Worm (Caenorhabditis elegans): ENCODE data around the gene spig-5.
"Not testable (repeated sequence)": the region's sequence is repeated elsewhere in the genome, so short reads cannot be mapped to it uniquely, and the experiment has no call there.

spig-5 gene

DNA sequence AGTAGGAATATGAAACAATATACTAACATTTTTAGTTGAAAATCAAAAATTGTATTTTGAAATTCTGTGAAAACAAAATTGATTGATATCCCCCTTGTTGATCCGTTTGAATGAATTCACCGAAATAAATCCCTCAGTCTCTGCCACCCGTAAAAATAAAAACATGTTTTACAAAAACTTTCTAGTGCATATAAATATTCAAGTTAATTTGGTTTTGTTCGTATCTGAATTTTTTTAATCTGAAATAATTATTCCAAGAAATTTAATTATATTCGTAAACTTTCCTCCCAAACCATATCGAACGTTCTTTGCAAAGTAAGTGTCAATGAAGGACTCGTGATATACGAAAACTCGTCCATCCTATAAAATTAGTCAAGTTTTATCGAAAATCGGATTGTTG lies 35.2 kb upstream of the spig-5 start, which contains the start of gene F40G12.6:
Gene F40G12.6 (minus strand): TSS at position 101 of the 400 bp plus-strand sequence.
- TF ChIP-seq hmg-11 (tag; optimal IDR thresholded peaks at IDR 0.05) (no peak), unc-39 (tag; optimal IDR thresholded peaks at IDR 0.05) (no peak), nhr-23 (tag; optimal IDR thresholded peaks at IDR 0.05) (no peak)

- not testable (repeated sequence) for TF ChIP-seq ztf-11 (tag; optimal IDR thresholded peaks at IDR 0.05); R02D3.7 (tag; optimal IDR thresholded peaks at IDR 0.05); fkh-10 (GFP tag; optimal IDR thresholded peaks at IDR 0.05)
Observed at ce11 chrV:14274268-14274667, 34.0 kb upstream of the spig-5 start, which contains the start of gene F40G12.7. TSS of gene F40G12.7 (plus strand) at chrV:14274568.

- TF ChIP-seq nfya-1 (tag; optimal IDR thresholded peaks at IDR 0.05; ENCODE audit: insufficient read depth) (no peak), daf-12 (tag; optimal IDR thresholded peaks at IDR 0.05) (no peak)
Observed at ce11 chrV:14279777-14280176, 28.5 kb upstream of the spig-5 start, which contains the start of gene srt-33. TSS of gene srt-33 (minus strand) at chrV:14279877.

ce11 chrV:14282222-14282709 lies 26.0 kb upstream of the spig-5 start, which contains the start of the genes srt-74 and F40G12.9:
TSS of gene srt-74 (minus strand) at chrV:14282322.
TSS of gene F40G12.9 (plus strand) at chrV:14282659.
- no peak for TF ChIP-seq mml-1 (tag; optimal IDR thresholded peaks at IDR 0.05)
- TF ChIP-seq pqm-1 (tag; optimal IDR thresholded peaks at IDR 0.05), result no peak
- TF ChIP-seq unc-39 (tag; optimal IDR thresholded peaks at IDR 0.05), result no peak
- no peak for TF ChIP-seq elt-3 (tag; optimal IDR thresholded peaks at IDR 0.05)
- no peak for TF ChIP-seq lsy-12 (tag; optimal IDR thresholded peaks at IDR 0.05)
- TF ChIP-seq ceh-9 (tag; optimal IDR thresholded peaks at IDR 0.05), result no peak
- TF ChIP-seq pha-4 (tag; optimal IDR thresholded peaks at IDR 0.05), result no peak
- TF ChIP-seq hmg-11 (tag; optimal IDR thresholded peaks at IDR 0.05), result no peak
- TF ChIP-seq egl-27 (tag; optimal IDR thresholded peaks at IDR 0.05), result no peak
- TF ChIP-seq snpc-4 (tag; optimal IDR thresholded peaks at IDR 0.05), result no peak
- no peak for TF ChIP-seq R02D3.7 (tag; optimal IDR thresholded peaks at IDR 0.05)
- TF ChIP-seq fkh-2 (tag; optimal IDR thresholded peaks at IDR 0.05), result no peak

- TF ChIP-seq pha-4 (tag; optimal IDR thresholded peaks at IDR 0.05) (no peak), skn-1 (tag; optimal IDR thresholded peaks at IDR 0.05) (no peak), nhr-25 (tag; optimal IDR thresholded peaks at IDR 0.05) (no peak), elt-1 (tag; optimal IDR thresholded peaks at IDR 0.05) (no peak), ceh-16 (tag; optimal IDR thresholded peaks at IDR 0.05) (no peak), lin-15B (tag; optimal IDR thresholded peaks at IDR 0.05) (no peak), tbx-2 (tag; optimal IDR thresholded peaks at IDR 0.05) (no peak), jun-1 (tag; optimal IDR thresholded peaks at IDR 0.05) (no peak), ZK546.5 (tag; optimal IDR thresholded peaks at IDR 0.05) (no peak), hmg-11 (tag; optimal IDR thresholded peaks at IDR 0.05) (no peak), unc-62 (GFP tag; optimal IDR thresholded peaks at IDR 0.05) (no peak)
Observed at ce11 chrV:14283241-14283640, 25.0 kb upstream of the spig-5 start, which contains the start of gene F40G12.10. TSS of gene F40G12.10 (plus strand) at chrV:14283541.

- TF ChIP-seq nhr-28 (tag; optimal IDR thresholded peaks at IDR 0.05), result no peak
- no peak for TF ChIP-seq elt-3 (tag; optimal IDR thresholded peaks at IDR 0.05)
- TF ChIP-seq hmg-11 (tag; optimal IDR thresholded peaks at IDR 0.05), result no peak
- no peak for TF ChIP-seq daf-12 (tag; optimal IDR thresholded peaks at IDR 0.05)
- TF ChIP-seq jun-1 (tag; optimal IDR thresholded peaks at IDR 0.05), result no peak
- no peak for TF ChIP-seq unc-62 (GFP tag; optimal IDR thresholded peaks at IDR 0.05)
- TF ChIP-seq aly-2 (tag; optimal IDR thresholded peaks at IDR 0.05), result no peak
- TF ChIP-seq ceh-28 (tag; optimal IDR thresholded peaks at IDR 0.05), result no peak
- TF ChIP-seq elt-2 (tag; optimal IDR thresholded peaks at IDR 0.05), result no peak
- TF ChIP-seq mdl-1 (tag; optimal IDR thresholded peaks at IDR 0.05), result no peak
- no peak for TF ChIP-seq skn-1 (tag; optimal IDR thresholded peaks at IDR 0.05)
- TF ChIP-seq nhr-12 (tag; optimal IDR thresholded peaks at IDR 0.05), result no peak
- no peak for TF ChIP-seq nhr-43 (tag; optimal IDR thresholded peaks at IDR 0.05; ENCODE audit: poor library complexity, severe bottlenecking)
- no peak for TF ChIP-seq tbx-2 (tag; optimal IDR thresholded peaks at IDR 0.05)
- no peak for TF ChIP-seq nhr-237 (tag; optimal IDR thresholded peaks at IDR 0.05)
- TF ChIP-seq nfya-1 (tag; optimal IDR thresholded peaks at IDR 0.05; ENCODE audit: insufficient read depth), result no peak
- TF ChIP-seq lin-39 (tag; optimal IDR thresholded peaks at IDR 0.05), result no peak
- TF ChIP-seq pqm-1 (tag; optimal IDR thresholded peaks at IDR 0.05), result no peak
Observed at ce11 chrV:14285803-14286202, 22.5 kb upstream of the spig-5 start, which contains the start of gene F40G12.11. TSS of gene F40G12.11 (plus strand) at chrV:14286171.
